Worm (Caenorhabditis elegans) whole organism, L3 larva: Measurements from ENCODE around the gene F18A12.2.
A peak's percentile ranks its signal among the peaks of the same experiment; 100 is the strongest.

Experiments used
- R02D3.7 ChIP-seq: fragments of 150-350 bp; optimal IDR thresholded peaks from 2 replicates; lab custom pipeline; 2014; ENCODE audit warnings: missing biosample characterization, missing genetic modification characterization
- ZK546.5 ChIP-seq: sonication (generic microtip); optimal IDR thresholded peaks from 2 replicates; lab custom pipeline; 2017; ENCODE audit warnings: missing biosample characterization, missing genetic modification characterization
- aly-2 ChIP-seq: fragments of 150-350 bp; optimal IDR thresholded peaks from 2 replicates; lab custom pipeline; 2014; ENCODE audit warnings: missing biosample characterization, missing genetic modification characterization
- ama-1 ChIP-seq: fragments of 150-350 bp; optimal IDR thresholded peaks from 2 replicates; lab custom pipeline; 2018
- ceh-16 ChIP-seq: sonication (generic microtip); optimal IDR thresholded peaks from 2 replicates; lab custom pipeline; 2017; ENCODE audit warnings: missing biosample characterization, missing genetic modification characterization
- ceh-28 ChIP-seq: fragments of 150-350 bp; optimal IDR thresholded peaks from 2 replicates; lab custom pipeline; 2014; ENCODE audit warnings: missing biosample characterization, missing genetic modification reagents, missing genetic modification characterization
- ceh-82 ChIP-seq: fragments of 150-350 bp; optimal IDR thresholded peaks from 2 replicates; lab custom pipeline; 2014; ENCODE audit warnings: missing biosample characterization, missing genetic modification characterization
- ceh-9 ChIP-seq: sonication (generic microtip); optimal IDR thresholded peaks from 2 replicates; lab custom pipeline; 2018; ENCODE audit warnings: missing biosample characterization, missing genetic modification characterization
- daf-12 ChIP-seq: fragments of 150-350 bp; optimal IDR thresholded peaks from 2 replicates; lab custom pipeline; 2014; ENCODE audit warnings: missing biosample characterization, missing genetic modification reagents, missing genetic modification characterization
- egl-5 ChIP-seq: fragments of 150-350 bp; optimal IDR thresholded peaks from 2 replicates; lab custom pipeline; 2017; ENCODE audit warnings: missing biosample characterization, missing genetic modification reagents, missing genetic modification characterization, inconsistent platforms
- elt-2 ChIP-seq: sonication (generic microtip); optimal IDR thresholded peaks from 2 replicates; lab custom pipeline; 2016; ENCODE audit warnings: missing genetic modification reagents, mild to moderate bottlenecking, missing genetic modification characterization, missing compliant biosample characterization
- elt-3 ChIP-seq, 3 experiments: fragments of 150-350 bp in 1 of 3; sonication (generic microtip) in 2 of 3; optimal IDR thresholded peaks; 2 replicates in 2 of 3; 4 replicates in 1 of 3; lab custom pipeline; 2014 to 2017; ENCODE audit warnings: missing biosample characterization in 3 of 3, missing genetic modification characterization in 3 of 3
- eor-1 ChIP-seq, 2 experiments: fragments of 150-350 bp; optimal IDR thresholded peaks; 2 replicates each; lab custom pipeline; 2014 to 2018; ENCODE audit warnings: missing biosample characterization in 2 of 2, missing genetic modification characterization in 2 of 2
- fkh-2 ChIP-seq: fragments of 150-350 bp; optimal IDR thresholded peaks from 2 replicates; lab custom pipeline; 2014; ENCODE audit warnings: missing biosample characterization, missing genetic modification reagents, missing genetic modification characterization
- fos-1 ChIP-seq: fragments of 150-350 bp; optimal IDR thresholded peaks from 2 replicates; lab custom pipeline; 2014; ENCODE audit warnings: missing biosample characterization, missing genetic modification characterization
- hmg-11 ChIP-seq: sonication (generic microtip); optimal IDR thresholded peaks from 2 replicates; lab custom pipeline; 2016; ENCODE audit warnings: missing genetic modification characterization, missing compliant biosample characterization
- jun-1 ChIP-seq: fragments of 150-350 bp; optimal IDR thresholded peaks from 2 replicates; lab custom pipeline; 2014; ENCODE audit warnings: missing biosample characterization, missing genetic modification reagents, missing genetic modification characterization
- lin-15B ChIP-seq: fragments of 150-350 bp; optimal IDR thresholded peaks from 2 replicates; lab custom pipeline; 2014; ENCODE audit warnings: missing biosample characterization, missing genetic modification characterization
- lsy-12 ChIP-seq: sonication (generic microtip); optimal IDR thresholded peaks from 2 replicates; lab custom pipeline; 2016; ENCODE audit warnings: mild to moderate bottlenecking, missing genetic modification characterization, missing compliant biosample characterization
- mdl-1 ChIP-seq: fragments of 150-350 bp; optimal IDR thresholded peaks from 2 replicates; lab custom pipeline; 2014; ENCODE audit warnings: missing biosample characterization, missing genetic modification characterization
- nfya-1 ChIP-seq: sonication (generic microtip); optimal IDR thresholded peaks from 2 replicates; lab custom pipeline; 2017; ENCODE audit warnings: missing genetic modification characterization, mild to moderate bottlenecking, missing compliant biosample characterization, antibody characterized with exemption, moderate library complexity; ENCODE audit not compliant: insufficient read depth
- nhr-11 ChIP-seq: fragments of 150-350 bp; optimal IDR thresholded peaks from 2 replicates; lab custom pipeline; 2014; ENCODE audit warnings: missing biosample characterization, missing genetic modification characterization
- nhr-23 ChIP-seq: fragments of 150-350 bp; optimal IDR thresholded peaks from 2 replicates; lab custom pipeline; 2014; ENCODE audit warnings: missing biosample characterization, missing genetic modification reagents, missing genetic modification characterization
- nhr-237 ChIP-seq: fragments of 150-350 bp; optimal IDR thresholded peaks from 2 replicates; lab custom pipeline; 2014; ENCODE audit warnings: missing biosample characterization, missing genetic modification characterization
- nhr-25 ChIP-seq: sonication (generic microtip); optimal IDR thresholded peaks from 2 replicates; lab custom pipeline; 2017; ENCODE audit warnings: missing biosample characterization, missing genetic modification characterization
- nhr-28 ChIP-seq: fragments of 150-350 bp; optimal IDR thresholded peaks from 2 replicates; lab custom pipeline; 2014; ENCODE audit warnings: missing biosample characterization, missing genetic modification characterization
- nhr-43 ChIP-seq: sonication (generic microtip); optimal IDR thresholded peaks from 2 replicates; lab custom pipeline; 2016; ENCODE audit warnings: mild to moderate bottlenecking, missing genetic modification characterization, missing compliant biosample characterization; ENCODE audit not compliant: poor library complexity, severe bottlenecking
- nhr-67 ChIP-seq: fragments of 150-350 bp; optimal IDR thresholded peaks from 2 replicates; lab custom pipeline; 2014; ENCODE audit warnings: missing biosample characterization, missing genetic modification characterization
- nhr-77 ChIP-seq: fragments of 150-350 bp; optimal IDR thresholded peaks from 2 replicates; lab custom pipeline; 2014; ENCODE audit warnings: missing biosample characterization, missing genetic modification characterization
- pha-4 ChIP-seq: fragments of 150-350 bp; optimal IDR thresholded peaks from 2 replicates; lab custom pipeline; 2014; ENCODE audit warnings: missing biosample characterization, missing genetic modification reagents, missing genetic modification characterization
- pqm-1 ChIP-seq: fragments of 150-350 bp; optimal IDR thresholded peaks from 2 replicates; lab custom pipeline; 2017; ENCODE audit warnings: missing biosample characterization, missing genetic modification characterization, inconsistent platforms
- sea-2 ChIP-seq: fragments of 150-350 bp; sonication (generic microtip); optimal IDR thresholded peaks from 4 replicates; lab custom pipeline; 2014; ENCODE audit warnings: missing biosample characterization, missing genetic modification reagents, missing genetic modification characterization
- skn-1 ChIP-seq: fragments of 150-350 bp; optimal IDR thresholded peaks from 2 replicates; lab custom pipeline; 2014; ENCODE audit warnings: missing biosample characterization, missing genetic modification characterization
- snpc-4 ChIP-seq: fragments of 150-350 bp; optimal IDR thresholded peaks from 2 replicates; lab custom pipeline; 2014; ENCODE audit warnings: missing biosample characterization, missing genetic modification characterization
- tbx-2 ChIP-seq: sonication (generic microtip); optimal IDR thresholded peaks from 2 replicates; lab custom pipeline; 2016; ENCODE audit warnings: mild to moderate bottlenecking, missing genetic modification characterization, missing compliant biosample characterization
- unc-39 ChIP-seq: sonication (generic microtip); optimal IDR thresholded peaks from 4 replicates; lab custom pipeline; 2017; ENCODE audit warnings: missing biosample characterization, missing genetic modification characterization
- unc-62 ChIP-seq: fragments of 150-350 bp; sonication (generic microtip); optimal IDR thresholded peaks from 4 replicates; lab custom pipeline; 2014; ENCODE audit warnings: missing biosample characterization, missing genetic modification reagents, missing genetic modification characterization
- zag-1 ChIP-seq: fragments of 150-350 bp; optimal IDR thresholded peaks from 2 replicates; lab custom pipeline; 2014; ENCODE audit warnings: missing biosample characterization, missing genetic modification characterization
- ztf-11 ChIP-seq: fragments of 150-350 bp; optimal IDR thresholded peaks from 2 replicates; lab custom pipeline; 2014; ENCODE audit warnings: missing biosample characterization, missing genetic modification characterization
- ztf-4 ChIP-seq: fragments of 150-350 bp; optimal IDR thresholded peaks from 2 replicates; lab custom pipeline; 2014; ENCODE audit warnings: missing biosample characterization, missing genetic modification characterization

The F18A12.2 gene

ce11 chrII:3373875-3374274 is 40.8 kb upstream of the F18A12.2 start:
- TF ChIP-seq R02D3.7 (tag; lab: Kevin White, UChicago) (no peak), ceh-28 (tag; lab: Kevin White, UChicago) (peak; percentile 6), sea-2 (peak; percentile 7), nhr-23 (no peak), nhr-43 (no peak), nhr-77 (tag; lab: Kevin White, UChicago) (no peak), hmg-11 (tag; lab: Kevin White, UChicago) (no peak), lsy-12 (tag; lab: Kevin White, UChicago) (no peak)

DNA sequence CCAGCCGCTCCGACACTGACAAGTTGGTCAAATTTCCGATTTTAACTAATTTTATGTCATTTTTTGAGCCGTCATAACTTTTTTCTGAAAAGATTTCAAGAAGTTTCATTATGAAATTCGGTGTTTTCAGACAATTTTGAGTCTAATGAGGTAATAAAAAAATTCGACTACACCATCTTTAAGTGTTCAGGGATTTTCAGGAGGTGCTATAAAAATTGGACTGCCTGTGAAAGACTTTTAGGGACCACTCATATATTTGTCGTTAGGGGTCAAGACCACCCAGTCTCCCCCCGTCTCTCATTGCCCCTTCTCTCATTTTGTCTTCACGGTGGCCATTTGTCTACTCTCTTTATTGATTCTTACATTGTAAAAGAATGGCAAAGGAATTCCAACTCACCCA is 39.9 kb upstream of the F18A12.2 start, which contains the start of gene bath-10:
Gene bath-10 (plus strand): TSS at position 301 of the 400 bp plus-strand sequence.
- TF ChIP-seq ceh-82, result no peak
- no peak for TF ChIP-seq ceh-16 (tag; lab: Kevin White, UChicago)
- no peak for TF ChIP-seq pqm-1
- TF ChIP-seq mdl-1 (tag; lab: Kevin White, UChicago), result no peak
- no peak for TF ChIP-seq nhr-11 (tag; lab: Kevin White, UChicago)
- no peak for TF ChIP-seq elt-2 (tag; lab: Kevin White, UChicago)
- no peak for TF ChIP-seq ceh-28 (tag; lab: Kevin White, UChicago)
- TF ChIP-seq ama-1 (lab: Kevin White, UChicago), result no peak
- no peak for TF ChIP-seq unc-39 (tag; lab: Kevin White, UChicago)
- TF ChIP-seq ztf-11 (tag; lab: Kevin White, UChicago), result no peak
- TF ChIP-seq nfya-1 (tag; lab: Kevin White, UChicago), result no peak
- no peak for TF ChIP-seq egl-5 (tag; lab: Kevin White, UChicago)
- no peak for TF ChIP-seq sea-2
- TF ChIP-seq daf-12 (tag; lab: Kevin White, UChicago), result no peak
- no peak for TF ChIP-seq fos-1 (tag; lab: Kevin White, UChicago)
- no peak for TF ChIP-seq jun-1

ce11 chrII:3375302-3375701 is 39.4 kb upstream of the F18A12.2 start:
- TF ChIP-seq elt-2 (tag; lab: Kevin White, UChicago) (no peak), tbx-2 (tag; lab: Kevin White, UChicago) (no peak), zag-1 (tag; lab: Kevin White, UChicago) (no peak), eor-1 (tag; optimal IDR thresholded peaks at IDR 0.05; lab: Kevin White, UChicago) (no peak), ceh-82 (no peak), skn-1 (tag; lab: Kevin White, UChicago) (no peak), nhr-28 (no peak), fos-1 (tag; lab: Kevin White, UChicago) (no peak), daf-12 (tag; lab: Kevin White, UChicago) (no peak), pqm-1 (no peak)
- TF ChIP-seq, all 47 proteins: peak for 0

DNA sequence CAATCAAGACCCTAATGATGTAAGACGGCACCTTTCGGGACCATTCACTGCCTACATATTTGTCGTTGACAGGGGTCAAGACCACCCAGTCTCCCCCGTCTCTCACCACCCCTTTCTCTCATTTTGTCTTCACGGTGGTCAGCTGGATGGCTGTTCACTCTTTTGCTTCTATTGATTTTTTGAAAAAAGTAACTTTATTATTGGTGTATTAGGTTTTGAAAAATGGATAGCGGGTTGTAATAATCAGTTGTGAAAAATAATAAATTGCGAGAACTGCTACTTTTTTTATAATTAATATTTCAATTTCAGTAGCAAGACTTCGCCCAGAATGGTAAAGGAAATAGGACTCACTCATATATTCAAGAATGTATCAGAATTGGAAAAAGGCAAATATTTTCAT is 37.9 kb upstream of the F18A12.2 start, which contains the start of gene bath-9:
Gene bath-9 (plus strand): TSS at position 301 of the 400 bp plus-strand sequence.
- TF ChIP-seq snpc-4 (no peak), elt-2 (tag; lab: Kevin White, UChicago) (no peak), nhr-67 (tag; lab: Kevin White, UChicago) (no peak), unc-62 (GFP tag; lab: Kevin White, UChicago) (no peak), skn-1 (tag; lab: Kevin White, UChicago) (no peak), lin-15B (tag; lab: Kevin White, UChicago) (no peak), jun-1 (no peak), elt-3 (tag; optimal IDR thresholded peaks at IDR 0.05; lab: Kevin White, UChicago) (no peak), lsy-12 (tag; lab: Kevin White, UChicago) (no peak), pha-4 (tag; lab: Kevin White, UChicago) (no peak), nfya-1 (tag; lab: Kevin White, UChicago) (no peak), nhr-25 (tag; lab: Kevin White, UChicago) (no peak), ztf-11 (tag; lab: Kevin White, UChicago) (no peak)
- TF ChIP-seq, all 47 proteins: peak for 0

ce11 chrII:3378275-3378674 is 36.4 kb upstream of the F18A12.2 start, which contains the start of gene Y49F6C.2:
Y49F6C.2 (plus strand) TSS chrII:3378575.
- TF ChIP-seq ceh-9 (no peak), jun-1 (no peak), elt-2 (tag; lab: Kevin White, UChicago) (no peak), ZK546.5 (tag; lab: Kevin White, UChicago) (no peak), fos-1 (tag; lab: Kevin White, UChicago) (no peak), ztf-4 (tag; lab: Kevin White, UChicago) (no peak), aly-2 (tag; lab: Kevin White, UChicago) (no peak), nhr-77 (tag; lab: Kevin White, UChicago) (no peak), egl-5 (tag; lab: Kevin White, UChicago) (no peak), fkh-2 (no peak), skn-1 (tag; lab: Kevin White, UChicago) (no peak), nhr-237 (tag; lab: Kevin White, UChicago) (no peak)
